Fruit fly (Drosophila melanogaster) whole organism, larva: Measurements from ENCODE around the gene CG13690.

Experiments used
- noc ChIP-seq: fragments of 200-800 bp; sonication (Bioruptor generic); optimal IDR thresholded peaks from 3 replicates; lab custom pipeline; 2019; ENCODE audit warnings: missing biosample characterization, mild to moderate bottlenecking, missing genetic modification characterization, moderate library complexity

The CG13690 gene

DNA sequence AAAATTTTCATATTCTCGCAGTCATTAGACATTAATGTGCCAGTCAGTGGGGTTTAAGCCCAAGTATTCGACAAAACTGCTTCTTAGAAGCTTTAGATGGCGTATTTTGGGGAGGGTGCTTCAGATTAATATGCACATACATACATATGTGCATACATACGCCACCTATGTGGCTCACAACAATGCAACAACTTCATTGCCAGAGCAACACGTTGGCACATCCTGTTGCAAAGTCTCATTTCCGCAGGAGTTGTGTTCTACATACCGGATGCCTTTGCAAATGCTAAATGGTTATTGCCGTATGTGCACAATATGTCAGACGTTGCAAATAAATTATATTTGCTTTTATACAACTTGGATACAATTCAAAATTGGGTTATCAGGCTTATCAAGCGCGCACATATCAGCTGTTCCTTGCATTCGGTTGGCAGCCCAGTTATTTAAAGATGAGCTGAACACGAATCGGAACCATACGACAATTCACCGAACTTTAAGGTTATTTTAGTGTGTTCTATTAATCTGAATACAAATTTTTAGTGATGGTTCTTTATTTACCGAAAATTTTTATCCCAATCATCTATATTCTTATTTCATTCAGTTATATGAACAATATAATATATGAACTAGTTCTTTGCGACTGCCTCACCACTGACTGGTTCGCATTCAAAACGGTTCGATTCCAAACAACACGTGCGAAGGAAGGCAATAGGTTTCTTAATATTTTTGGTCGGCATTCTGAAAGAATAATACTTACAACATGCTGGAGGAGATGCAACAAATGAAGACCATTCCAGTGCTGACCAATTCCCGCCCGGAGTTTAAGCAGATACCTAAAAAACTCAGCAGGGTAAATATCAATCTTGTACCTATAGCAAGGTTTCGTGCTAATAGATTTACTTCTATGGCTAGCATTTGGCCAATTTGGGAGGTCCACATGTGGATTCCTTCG, 15.6 kb downstream of the CG13690 start, which contains the start of gene Polr1B:
Polr1B (plus strand) TSS at position 659 of the 949 bp plus-strand sequence.
- TF ChIP-seq noc (tag; lab: Kevin White, UChicago) = no peak

DNA sequence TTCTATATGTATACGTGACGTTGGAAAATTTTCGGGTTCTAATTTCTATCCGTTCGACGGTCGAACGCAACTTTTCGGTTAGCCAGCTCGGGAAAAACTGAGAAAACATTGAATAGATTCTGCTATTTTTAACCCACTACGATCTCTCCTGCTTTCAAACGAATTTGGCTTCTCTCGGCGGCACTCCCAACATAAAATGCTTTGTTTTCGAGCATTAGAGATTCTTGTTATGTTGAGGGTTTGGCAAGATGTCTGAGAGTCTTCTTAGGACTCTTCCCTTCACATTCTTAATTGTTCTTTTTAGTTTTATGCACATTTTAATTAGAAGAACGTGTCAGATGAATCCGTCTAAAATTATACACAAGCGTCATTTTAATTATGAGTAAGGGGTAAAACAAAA, 17.4 kb downstream of the CG13690 start, which contains the start of gene CG4213:
CG4213 (minus strand) TSS at position 101 of the 400 bp plus-strand sequence.
- TF ChIP-seq noc (tag; lab: Kevin White, UChicago) = no peak

DNA sequence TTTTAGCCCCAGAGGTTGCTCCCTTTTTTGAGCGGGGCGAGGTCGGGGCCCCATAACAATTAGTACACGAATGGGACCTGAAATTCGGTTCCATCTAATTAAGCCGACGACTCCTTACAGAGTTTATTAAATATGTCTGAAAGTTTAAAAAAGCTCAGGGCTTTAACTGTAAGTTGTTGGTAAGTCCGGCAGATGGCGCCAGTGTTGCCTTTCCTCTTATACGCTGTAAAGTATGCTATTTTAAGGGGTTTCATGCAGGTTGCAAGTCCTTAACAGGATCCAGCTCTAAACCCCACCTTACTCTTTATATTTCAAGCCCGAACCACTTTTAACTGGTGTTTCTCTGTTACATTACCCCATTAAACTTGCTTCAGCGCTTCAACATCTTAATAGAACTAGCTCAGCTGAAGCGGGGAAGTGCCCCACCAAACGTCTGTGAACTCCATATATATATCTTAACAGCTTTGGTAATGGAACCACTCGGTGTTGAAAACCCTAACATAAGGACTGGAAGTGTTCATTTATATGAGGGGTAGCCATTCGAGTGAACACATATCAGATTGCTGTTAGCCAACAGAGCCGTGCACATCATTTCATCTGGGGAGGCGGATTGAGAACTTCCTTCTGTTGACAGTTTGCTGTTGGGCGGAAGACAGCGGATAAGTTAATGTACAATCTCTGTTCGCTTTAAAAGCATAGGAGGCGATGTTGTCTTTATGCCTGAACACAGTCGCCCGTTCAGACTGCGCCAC, 23.9 kb downstream of the CG13690 start:
- TF ChIP-seq noc (tag; lab: Kevin White, UChicago) = no peak

DNA sequence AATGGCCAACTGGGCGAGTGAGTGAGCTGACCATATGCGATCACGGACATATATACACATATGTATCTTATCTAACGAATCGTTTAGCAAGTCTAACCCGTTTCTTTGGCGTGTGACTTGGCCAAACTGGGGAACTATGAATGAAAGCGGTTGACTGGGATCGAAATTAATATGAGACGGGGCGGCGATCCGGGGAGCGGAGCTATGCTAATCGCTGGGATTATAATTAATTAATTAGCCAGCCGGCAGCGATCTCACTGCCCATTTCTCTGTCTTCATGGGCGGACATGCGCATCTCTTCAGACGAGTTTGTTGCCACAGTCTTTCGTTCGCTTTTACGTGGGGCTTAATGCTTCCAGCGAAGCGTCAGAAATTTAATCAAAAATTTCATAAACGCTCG, 26.9 kb downstream of the CG13690 start:
- TF ChIP-seq noc (tag; lab: Kevin White, UChicago) = peak; percentile 1

DNA sequence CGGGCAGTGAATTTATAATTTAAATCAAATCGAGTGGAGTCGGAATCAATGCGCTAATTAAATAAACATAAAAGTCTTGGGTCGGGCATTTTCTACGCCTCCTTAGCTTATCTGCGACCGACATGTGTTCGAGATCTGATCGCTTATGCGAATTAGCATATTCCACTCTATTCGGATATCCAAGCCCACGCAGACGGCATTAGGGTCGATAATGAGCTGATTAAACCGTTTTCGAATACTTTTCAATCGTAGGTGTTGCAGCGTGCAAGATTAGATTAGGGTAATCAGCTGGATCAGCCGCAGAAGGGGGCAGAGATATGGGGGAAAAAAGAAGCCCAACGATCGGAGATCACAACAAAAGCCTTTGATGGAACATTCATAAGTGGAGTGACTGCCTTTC, 28.9 kb downstream of the CG13690 start:
- TF ChIP-seq noc (tag; lab: Kevin White, UChicago) = no peak

DNA sequence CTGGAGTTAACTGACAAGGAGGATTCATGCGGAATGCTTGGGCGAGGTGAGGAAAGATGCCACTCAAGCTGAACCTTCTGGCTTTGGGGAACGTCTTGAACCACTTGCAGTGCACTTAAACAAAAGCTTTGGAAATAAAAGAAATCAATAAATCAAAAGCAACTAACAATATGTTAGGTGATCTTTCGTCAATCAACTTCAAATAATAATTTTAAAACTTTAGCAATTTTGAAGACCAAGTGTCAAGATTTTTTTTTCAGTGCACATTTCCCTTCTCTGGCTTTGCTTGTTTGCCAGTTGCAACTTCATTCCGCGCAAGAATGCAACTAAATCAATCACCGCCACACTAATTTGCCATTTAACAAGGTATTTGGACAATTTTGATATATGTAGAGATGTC, 36.6 kb downstream of the CG13690 start:
- no peak for TF ChIP-seq noc (tag; lab: Kevin White, UChicago)

DNA sequence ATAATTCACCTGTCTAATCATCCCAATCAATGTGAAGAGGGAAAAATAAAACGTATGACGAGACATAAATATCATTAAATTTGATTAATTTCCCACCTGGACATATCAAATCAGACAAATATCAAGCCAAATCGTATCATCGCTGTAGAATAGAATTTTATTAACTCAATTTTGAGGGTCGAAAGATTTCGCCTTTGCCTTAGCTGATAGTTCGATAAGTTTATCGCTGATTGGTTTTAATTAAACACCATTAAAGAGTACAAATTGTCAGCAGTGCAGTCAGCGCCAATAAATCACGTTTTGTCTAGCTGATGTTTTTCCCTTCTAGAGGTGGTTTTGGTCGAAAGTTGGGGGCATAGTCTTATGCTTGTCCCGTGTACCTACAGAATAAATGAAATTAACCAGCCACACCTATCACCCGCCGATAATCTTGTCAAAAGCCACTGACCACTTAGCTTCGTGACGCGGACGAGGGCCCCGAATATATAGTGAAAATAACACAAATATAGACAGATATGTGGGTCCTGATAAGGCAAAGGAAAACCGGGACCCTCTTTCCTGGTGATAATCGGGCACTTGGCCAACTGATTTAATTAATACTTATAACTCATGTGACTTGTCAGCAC, 40.5 kb downstream of the CG13690 start:
- TF ChIP-seq noc (tag; lab: Kevin White, UChicago) = peak; percentile 11

DNA sequence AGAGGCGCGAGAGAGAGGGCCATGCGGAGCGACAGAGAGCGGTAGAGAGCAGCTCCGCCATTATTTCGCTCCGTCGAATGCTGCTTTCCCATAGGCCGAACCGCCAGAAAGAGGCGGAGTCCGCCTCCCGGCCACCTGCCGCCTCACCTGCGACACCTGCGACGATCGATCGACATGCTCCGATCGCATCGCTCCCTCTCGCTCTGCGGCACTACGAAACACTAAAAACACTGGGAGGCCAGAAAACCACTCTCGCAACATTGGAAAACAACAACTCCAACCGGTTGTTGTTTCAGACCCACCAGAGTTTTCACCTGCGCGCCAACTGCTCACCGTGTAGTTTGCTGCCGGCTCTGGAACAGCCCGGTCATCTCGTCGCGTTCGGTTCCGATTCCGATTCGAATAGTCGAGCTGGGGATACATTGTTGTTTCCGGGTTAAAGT, 41.7 kb downstream of the CG13690 start, which contains the start of gene al:
al (plus strand) TSS at position 333 of the 443 bp plus-strand sequence.
- no peak for TF ChIP-seq noc (tag; lab: Kevin White, UChicago)

DNA sequence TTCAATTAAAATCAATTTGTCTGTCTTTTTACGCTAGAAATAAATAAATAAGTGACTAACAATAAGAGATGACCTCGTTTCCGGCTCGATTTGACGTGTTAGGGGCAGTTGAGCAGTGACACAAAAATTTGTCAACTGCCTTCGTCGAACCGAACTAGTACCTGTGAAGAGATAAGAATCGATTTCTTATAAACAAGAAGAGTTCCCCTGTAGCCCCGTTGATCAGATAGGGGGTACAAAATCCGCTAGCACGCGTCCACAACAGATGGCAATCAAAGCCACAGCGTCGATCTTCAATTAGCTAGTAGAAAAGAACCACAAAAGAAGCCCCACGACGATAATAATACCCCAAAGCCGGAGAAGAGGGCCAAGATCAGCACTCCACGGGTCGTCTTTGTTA, 47.7 kb downstream of the CG13690 start:
- TF ChIP-seq noc (tag; lab: Kevin White, UChicago) = no peak

DNA sequence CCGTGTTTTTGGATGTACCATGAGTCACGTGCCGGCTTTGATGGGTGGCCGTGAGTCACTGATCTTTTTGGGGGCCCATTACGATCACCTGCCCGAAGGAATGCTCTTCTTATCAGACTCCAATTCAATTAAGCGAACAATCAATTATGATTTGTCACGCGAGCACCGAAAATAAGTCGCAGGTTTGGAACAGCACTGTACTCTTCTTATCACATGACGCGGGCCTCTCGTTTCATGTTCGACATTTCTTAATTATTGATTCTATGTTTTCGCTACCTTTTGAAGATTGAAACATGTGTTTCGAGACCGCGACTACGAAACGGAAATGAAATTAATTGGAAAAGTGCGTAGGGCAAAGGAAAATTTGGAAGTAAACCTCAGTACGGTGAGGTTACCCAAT, 49.6 kb downstream of the CG13690 start:
- TF ChIP-seq noc (tag; lab: Kevin White, UChicago) = no peak
